Worm (Caenorhabditis elegans) whole organism, late embryonic: Measurements from ENCODE around the gene ncx-9.

Experiments
- C38D4.7 ChIP-seq: fragments of 200-800 bp; sonication (Bioruptor generic); optimal IDR thresholded peaks from 2 replicates; lab custom pipeline; 2018; ENCODE audit warnings: mild to moderate bottlenecking, missing genetic modification characterization, moderate library complexity, missing compliant biosample characterization
- K09A11.1 ChIP-seq: sonication (generic microtip); optimal IDR thresholded peaks from 2 replicates; lab custom pipeline; 2017; ENCODE audit warnings: antibody characterized with exemption, mild to moderate bottlenecking, missing genetic modification characterization, missing compliant biosample characterization; ENCODE audit not compliant: insufficient read depth
- T23F11.4 ChIP-seq: fragments of 200-800 bp; sonication (Bioruptor generic); optimal IDR thresholded peaks from 2 replicates; lab custom pipeline; 2018; ENCODE audit warnings: mild to moderate bottlenecking, missing genetic modification characterization, missing compliant biosample characterization
- Y22D7AL.16 ChIP-seq: sonication (generic microtip); optimal IDR thresholded peaks from 2 replicates; lab custom pipeline; 2016; ENCODE audit warnings: missing genetic modification characterization, missing compliant biosample characterization
- ahr-1 ChIP-seq: sonication (generic microtip); optimal IDR thresholded peaks from 2 replicates; lab custom pipeline; 2016; ENCODE audit warnings: missing genetic modification characterization, missing compliant biosample characterization
- ama-1 ChIP-seq: fragments of 150-350 bp; optimal IDR thresholded peaks from 2 replicates; lab custom pipeline; 2014
- ceh-14 ChIP-seq: sonication (generic microtip); optimal IDR thresholded peaks from 2 replicates; lab custom pipeline; 2016; ENCODE audit warnings: missing genotype, missing genetic modification characterization, missing compliant biosample characterization
- ceh-18 ChIP-seq: sonication (generic microtip); optimal IDR thresholded peaks from 2 replicates; lab custom pipeline; 2016; ENCODE audit warnings: missing genetic modification characterization, missing compliant biosample characterization
- ceh-2 ChIP-seq: sonication (generic microtip); optimal IDR thresholded peaks from 2 replicates; lab custom pipeline; 2016; ENCODE audit warnings: missing genotype, missing genetic modification characterization, missing compliant biosample characterization
- ceh-22 ChIP-seq: sonication (generic microtip); optimal IDR thresholded peaks from 2 replicates; lab custom pipeline; 2017; ENCODE audit warnings: missing biosample characterization, missing genetic modification characterization
- ceh-30 ChIP-seq: fragments of 150-350 bp; optimal IDR thresholded peaks from 2 replicates; lab custom pipeline; 2014; ENCODE audit warnings: missing biosample characterization, missing genetic modification characterization
- ceh-31 ChIP-seq: sonication (generic microtip); optimal IDR thresholded peaks from 2 replicates; lab custom pipeline; 2016; ENCODE audit warnings: missing genetic modification characterization, missing compliant biosample characterization
- ceh-45 ChIP-seq: fragments of 200-800 bp; sonication (Bioruptor generic); IDR thresholded peaks from 2 replicates; pipeline ENCODE4 v1.3.6; 2022; ENCODE audit warnings: missing genetic modification reagents, missing genetic modification characterization, missing compliant biosample characterization
- ceh-48 ChIP-seq: sonication (generic microtip); optimal IDR thresholded peaks from 2 replicates; lab custom pipeline; 2016; ENCODE audit warnings: missing genetic modification characterization, inconsistent platforms, missing compliant biosample characterization
- ceh-9 ChIP-seq: sonication (generic microtip); optimal IDR thresholded peaks from 2 replicates; lab custom pipeline; 2016; ENCODE audit warnings: mild to moderate bottlenecking, missing genetic modification characterization, inconsistent platforms, missing compliant biosample characterization
- che-1 ChIP-seq: sonication (generic microtip); optimal IDR thresholded peaks from 2 replicates; lab custom pipeline; 2016; ENCODE audit warnings: mild to moderate bottlenecking, missing genetic modification characterization, missing compliant biosample characterization
- eyg-1 ChIP-seq: sonication (generic microtip); optimal IDR thresholded peaks from 2 replicates; lab custom pipeline; 2016; ENCODE audit warnings: missing genotype, missing genetic modification characterization, missing compliant biosample characterization
- fkh-10 ChIP-seq: fragments of 150-350 bp; optimal IDR thresholded peaks from 2 replicates; lab custom pipeline; 2014; ENCODE audit warnings: missing biosample characterization, missing genetic modification reagents, missing genetic modification characterization
- fkh-6 ChIP-seq: sonication (generic microtip); optimal IDR thresholded peaks from 2 replicates; lab custom pipeline; 2016; ENCODE audit warnings: missing genetic modification characterization, missing compliant biosample characterization
- gmeb-2 ChIP-seq: sonication (generic microtip); optimal IDR thresholded peaks from 2 replicates; lab custom pipeline; 2016; ENCODE audit warnings: missing genetic modification characterization, inconsistent platforms, missing compliant biosample characterization
- hlh-13 ChIP-seq: fragments of 200-800 bp; sonication (Bioruptor generic); optimal IDR thresholded peaks from 2 replicates; lab custom pipeline; 2018; ENCODE audit warnings: mild to moderate bottlenecking, missing genetic modification characterization, missing compliant biosample characterization
- hlh-30 ChIP-seq: sonication (generic microtip); optimal IDR thresholded peaks from 2 replicates; lab custom pipeline; 2017; ENCODE audit warnings: antibody characterized with exemption, missing genetic modification characterization, missing compliant biosample characterization; ENCODE audit not compliant: insufficient read depth
- lim-6 ChIP-seq: sonication (generic microtip); optimal IDR thresholded peaks from 2 replicates; lab custom pipeline; 2016; ENCODE audit warnings: missing genetic modification characterization, missing compliant biosample characterization
- madf-2 ChIP-seq: sonication (generic microtip); optimal IDR thresholded peaks from 2 replicates; lab custom pipeline; 2017; ENCODE audit warnings: missing genetic modification characterization, missing compliant biosample characterization
- mec-3 ChIP-seq: sonication (generic microtip); optimal IDR thresholded peaks from 2 replicates; lab custom pipeline; 2016; ENCODE audit warnings: borderline replicate concordance, missing genetic modification characterization, missing compliant biosample characterization
- nhr-11 ChIP-seq: fragments of 150-350 bp; optimal IDR thresholded peaks from 2 replicates; lab custom pipeline; 2014; ENCODE audit warnings: missing biosample characterization, missing genetic modification characterization
- npax-4 ChIP-seq: sonication (generic microtip); optimal IDR thresholded peaks from 2 replicates; lab custom pipeline; 2016; ENCODE audit warnings: missing genetic modification characterization, missing compliant biosample characterization
- pag-3 ChIP-seq: sonication (generic microtip); optimal IDR thresholded peaks from 2 replicates; lab custom pipeline; 2016; ENCODE audit warnings: missing compliant biosample characterization, missing genetic modification characterization, borderline replicate concordance
- pax-1 ChIP-seq: fragments of 150-350 bp; optimal IDR thresholded peaks from 2 replicates; lab custom pipeline; 2014; ENCODE audit warnings: missing biosample characterization, missing genetic modification characterization
- pha-2 ChIP-seq: sonication (generic microtip); optimal IDR thresholded peaks from 2 replicates; lab custom pipeline; 2017; ENCODE audit warnings: mild to moderate bottlenecking, missing genetic modification characterization, missing compliant biosample characterization
- sdc-2 ChIP-seq: sonication (generic microtip); optimal IDR thresholded peaks from 2 replicates; lab custom pipeline; 2016; ENCODE audit warnings: missing genotype, missing genetic modification characterization, missing compliant biosample characterization
- syd-9 ChIP-seq: sonication (generic microtip); optimal IDR thresholded peaks from 2 replicates; lab custom pipeline; 2016; ENCODE audit warnings: mild to moderate bottlenecking, missing genetic modification characterization, moderate library complexity, missing compliant biosample characterization
- tbx-7 ChIP-seq: sonication (generic microtip); optimal IDR thresholded peaks from 2 replicates; lab custom pipeline; 2016; ENCODE audit warnings: missing genotype, missing genetic modification characterization, missing compliant biosample characterization
- ttx-3 ChIP-seq: sonication (generic microtip); optimal IDR thresholded peaks from 2 replicates; lab custom pipeline; 2016; ENCODE audit warnings: missing genetic modification reagents, missing genetic modification characterization, missing compliant biosample characterization
- unc-86 ChIP-seq: sonication (generic microtip); optimal IDR thresholded peaks from 2 replicates; lab custom pipeline; 2016; ENCODE audit warnings: missing genetic modification characterization, missing compliant biosample characterization
- zip-5 ChIP-seq: sonication (generic microtip); optimal IDR thresholded peaks from 2 replicates; lab custom pipeline; 2016; ENCODE audit warnings: missing genetic modification characterization, missing compliant biosample characterization

ncx-9 gene

DNA sequence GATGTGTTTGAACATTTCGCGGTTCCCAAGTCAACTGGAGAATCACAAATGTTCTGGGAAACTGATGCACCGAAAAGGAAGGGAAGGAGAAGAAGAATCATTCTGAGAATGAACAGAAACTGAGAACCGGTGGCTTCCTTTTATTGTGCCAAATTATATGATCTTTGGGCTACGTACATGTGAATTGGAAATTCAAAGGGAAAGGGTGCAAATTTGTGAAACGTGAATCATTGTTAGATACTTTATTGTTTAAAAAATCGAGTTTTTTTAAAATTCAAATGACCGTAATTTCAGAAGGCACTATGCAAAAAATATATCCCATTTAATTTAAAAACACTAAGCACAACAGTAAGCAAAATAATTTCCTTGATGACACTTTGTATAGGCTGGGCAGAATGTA is 40.0 kb upstream of the ncx-9 start, which contains the start of gene K11D12.6:
Gene K11D12.6 (minus strand): TSS at position 101 of the 400 bp plus-strand sequence.
- no peak for TF ChIP-seq unc-86 (tag; lab: Kevin White, UChicago)
- TF ChIP-seq tbx-7 (tag; lab: Kevin White, UChicago), result no peak
- no peak for TF ChIP-seq madf-2 (tag; lab: Kevin White, UChicago)
- TF ChIP-seq nhr-11 (tag; lab: Kevin White, UChicago), result no peak
- TF ChIP-seq gmeb-2 (tag; lab: Kevin White, UChicago), result no peak
- TF ChIP-seq ceh-2 (tag; lab: Kevin White, UChicago), result no peak
- no peak for TF ChIP-seq ceh-22 (tag; lab: Kevin White, UChicago)
- no peak for TF ChIP-seq hlh-13 (GFP tag; lab: Kevin White, UChicago)
- TF ChIP-seq lim-6 (tag; lab: Kevin White, UChicago), result no peak
- no peak for TF ChIP-seq T23F11.4 (GFP tag; lab: Kevin White, UChicago)
- no peak for TF ChIP-seq ceh-9
- TF ChIP-seq pha-2 (tag; lab: Kevin White, UChicago), result no peak
- no peak for TF ChIP-seq npax-4 (tag; lab: Kevin White, UChicago)
- TF ChIP-seq K09A11.1 (tag; lab: Kevin White, UChicago), result no peak
- no peak for TF ChIP-seq ama-1 (lab: Kevin White, UChicago)

DNA sequence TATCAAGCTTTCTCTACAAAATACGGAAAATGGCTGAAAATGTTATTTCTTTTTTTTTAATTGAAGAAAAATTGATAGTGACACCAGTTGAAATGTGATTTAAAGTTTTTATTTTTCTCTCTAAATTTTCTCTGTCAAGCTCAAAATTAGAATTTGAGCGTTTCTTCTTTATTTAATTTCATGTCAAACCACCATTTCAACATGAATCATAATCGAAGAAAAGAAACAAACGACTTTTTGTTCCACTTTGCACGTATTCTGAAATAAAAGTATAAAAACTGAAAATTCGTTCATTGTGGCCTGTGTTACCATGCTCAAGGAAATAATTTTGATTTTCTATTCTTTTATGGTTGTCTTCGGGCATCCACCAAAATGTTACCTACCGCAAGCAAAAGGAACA is 38.0 kb upstream of the ncx-9 start, which contains the start of gene K11D12.13:
Gene K11D12.13 (plus strand): TSS at position 301 of the 400 bp plus-strand sequence.
- TF ChIP-seq ama-1 (lab: Kevin White, UChicago), result no peak
- no peak for TF ChIP-seq ceh-45 (GFP tag; lab: Robert Waterston, UW)
- TF ChIP-seq ttx-3 (tag; lab: Kevin White, UChicago), result no peak
- no peak for TF ChIP-seq ceh-14 (tag; lab: Kevin White, UChicago)
- TF ChIP-seq pag-3, result no peak
- TF ChIP-seq ceh-30, result no peak
- no peak for TF ChIP-seq ahr-1 (tag; lab: Kevin White, UChicago)
- TF ChIP-seq npax-4 (tag; lab: Kevin White, UChicago), result no peak
- no peak for TF ChIP-seq T23F11.4 (GFP tag; lab: Kevin White, UChicago)
- TF ChIP-seq K09A11.1 (tag; lab: Kevin White, UChicago), result no peak
- TF ChIP-seq eyg-1 (tag; lab: Kevin White, UChicago), result no peak
- no peak for TF ChIP-seq mec-3
- TF ChIP-seq syd-9 (tag; lab: Kevin White, UChicago), result no peak
- no peak for TF ChIP-seq Y22D7AL.16
- TF ChIP-seq che-1 (tag; lab: Kevin White, UChicago), result no peak
- no peak for TF ChIP-seq fkh-6

DNA sequence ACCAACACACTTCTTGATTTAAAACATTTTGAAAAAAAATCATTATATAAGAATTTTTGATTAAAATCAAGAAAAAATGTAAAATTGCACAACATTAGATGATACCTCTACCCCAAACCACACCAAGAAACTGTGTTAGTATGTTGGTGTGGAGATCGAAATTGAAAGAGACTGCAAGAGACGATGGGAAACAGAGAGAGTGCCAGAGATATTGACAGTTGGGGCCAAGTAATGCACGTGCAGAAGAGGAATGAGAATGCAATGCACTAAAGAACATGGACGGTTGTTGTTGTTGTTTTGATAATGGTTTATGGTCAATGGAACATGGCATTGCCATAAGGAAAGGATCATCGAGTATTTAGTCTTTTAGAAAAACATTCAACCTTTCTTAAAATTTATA is 37.1 kb upstream of the ncx-9 start:
- TF ChIP-seq ceh-18 (no peak), fkh-10 (GFP tag; lab: Kevin White, UChicago) (no peak), ceh-48 (no peak), hlh-30 (tag; lab: Kevin White, UChicago) (no peak), pax-1 (tag; lab: Kevin White, UChicago) (no peak), lim-6 (tag; lab: Kevin White, UChicago) (no peak), ceh-31 (tag; lab: Kevin White, UChicago) (no peak), ceh-14 (tag; lab: Kevin White, UChicago) (no peak), sdc-2 (no peak), tbx-7 (tag; lab: Kevin White, UChicago) (no peak), K09A11.1 (tag; lab: Kevin White, UChicago) (no peak), C38D4.7 (no peak)

DNA sequence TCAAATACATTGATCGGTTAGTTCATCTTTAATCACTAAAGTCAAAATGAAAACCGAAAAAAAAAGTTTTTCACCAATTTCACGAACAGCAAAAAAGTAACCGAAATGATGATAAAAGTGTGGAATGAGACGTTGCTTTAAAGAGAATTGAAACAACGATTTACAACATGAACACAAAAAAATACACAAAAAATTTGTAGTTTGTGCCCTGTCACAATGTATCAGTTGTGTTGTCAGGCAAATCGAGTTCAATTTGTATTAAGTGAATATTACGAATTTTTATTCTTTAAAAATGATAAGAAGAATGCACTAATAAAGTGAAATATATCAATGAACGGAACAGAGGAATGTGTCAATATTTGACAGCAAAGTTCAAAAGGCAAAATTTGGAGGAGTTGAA is 36.7 kb upstream of the ncx-9 start:
- TF ChIP-seq zip-5 (no peak), fkh-10 (GFP tag; lab: Kevin White, UChicago) (no peak)
- TF ChIP-seq, all 69 proteins: peak for 0
